Worm (Caenorhabditis elegans) whole organism, mixed stage, embryonic: Measurements from ENCODE around the gene F36H1.11.
A peak's percentile ranks its signal among the peaks of the same experiment; 100 is the strongest.

ENCODE experiments used
- M03D4.4 ChIP-seq: sonication (generic microtip); optimal IDR thresholded peaks from 2 replicates; lab custom pipeline; 2017; ENCODE audit warnings: mild to moderate bottlenecking, missing genetic modification characterization, missing compliant biosample characterization
- bed-3 ChIP-seq: fragments of 200-800 bp; sonication (Bioruptor generic); optimal IDR thresholded peaks from 3 replicates; lab custom pipeline; 2018; ENCODE audit warnings: mild to moderate bottlenecking, missing genetic modification characterization, moderate library complexity, missing compliant biosample characterization
- blmp-1 ChIP-seq: fragments of 150-350 bp; optimal IDR thresholded peaks from 2 replicates; lab custom pipeline; 2014; ENCODE audit warnings: missing biosample characterization, missing genetic modification characterization
- ceh-39 ChIP-seq: fragments of 150-350 bp; optimal IDR thresholded peaks from 2 replicates; lab custom pipeline; 2014; ENCODE audit warnings: missing biosample characterization, missing genetic modification characterization
- ceh-43 ChIP-seq: fragments of 200-800 bp; sonication (Bioruptor generic); optimal IDR thresholded peaks from 2 replicates; lab custom pipeline; 2018; ENCODE audit warnings: mild to moderate bottlenecking, missing genetic modification characterization, moderate library complexity, missing compliant biosample characterization
- ceh-83 ChIP-seq: fragments of 200-800 bp; sonication (Bioruptor generic); optimal IDR thresholded peaks from 2 replicates; lab custom pipeline; 2018; ENCODE audit warnings: mild to moderate bottlenecking, missing genetic modification characterization, missing compliant biosample characterization
- ces-1 ChIP-seq: fragments of 150-350 bp; optimal IDR thresholded peaks from 2 replicates; lab custom pipeline; 2014; ENCODE audit warnings: missing biosample characterization, missing genetic modification reagents, missing genetic modification characterization
- cnd-1 ChIP-seq: fragments of 200-800 bp; sonication (Bioruptor generic); optimal IDR thresholded peaks from 2 replicates; lab custom pipeline; 2018; ENCODE audit warnings: mild to moderate bottlenecking, missing genetic modification characterization, missing compliant biosample characterization
- drap-1 ChIP-seq: fragments of 200-800 bp; sonication (Bioruptor generic); optimal IDR thresholded peaks from 3 replicates; lab custom pipeline; 2018; ENCODE audit warnings: mild to moderate bottlenecking, missing genetic modification characterization, missing compliant biosample characterization
- elt-1 ChIP-seq: sonication (generic microtip); optimal IDR thresholded peaks from 2 replicates; lab custom pipeline; 2017; ENCODE audit warnings: missing genetic modification characterization, mild to moderate bottlenecking, missing compliant biosample characterization, antibody characterized with exemption, moderate library complexity, borderline replicate concordance; ENCODE audit not compliant: insufficient read depth
- elt-3 ChIP-seq: fragments of 150-350 bp; optimal IDR thresholded peaks from 2 replicates; lab custom pipeline; 2014; ENCODE audit warnings: missing biosample characterization, missing genetic modification characterization
- flh-1 ChIP-seq: fragments of 200-800 bp; sonication (Bioruptor generic); optimal IDR thresholded peaks from 2 replicates; lab custom pipeline; 2018; ENCODE audit warnings: mild to moderate bottlenecking, missing genetic modification characterization, moderate library complexity, missing compliant biosample characterization
- ham-2 ChIP-seq: fragments of 200-800 bp; sonication (Bioruptor generic); optimal IDR thresholded peaks from 2 replicates; lab custom pipeline; 2018; ENCODE audit warnings: mild to moderate bottlenecking, missing genetic modification characterization, missing compliant biosample characterization
- hlh-1 ChIP-seq: fragments of 150-350 bp; optimal IDR thresholded peaks from 2 replicates; lab custom pipeline; 2014; ENCODE audit warnings: missing biosample characterization, missing genetic modification reagents, missing genetic modification characterization
- lin-13 ChIP-seq: fragments of 150-350 bp; optimal IDR thresholded peaks from 2 replicates; lab custom pipeline; 2014; ENCODE audit warnings: missing biosample characterization, missing genetic modification characterization
- lsy-2 ChIP-seq: fragments of 150-350 bp; optimal IDR thresholded peaks from 2 replicates; lab custom pipeline; 2014; ENCODE audit warnings: missing biosample characterization, missing genetic modification characterization
- mab-5 ChIP-seq: fragments of 150-350 bp; optimal IDR thresholded peaks from 2 replicates; lab custom pipeline; 2014; ENCODE audit warnings: missing biosample characterization, missing genetic modification characterization
- mep-1 ChIP-seq: fragments of 150-350 bp; optimal IDR thresholded peaks from 2 replicates; lab custom pipeline; 2017; ENCODE audit warnings: missing biosample characterization, missing genetic modification reagents, missing genetic modification characterization, inconsistent platforms
- mls-2 ChIP-seq: sonication (generic microtip); optimal IDR thresholded peaks from 2 replicates; lab custom pipeline; 2016; ENCODE audit warnings: mild to moderate bottlenecking, missing genetic modification characterization, moderate library complexity, missing compliant biosample characterization
- nhr-12 ChIP-seq: fragments of 150-350 bp; optimal IDR thresholded peaks from 2 replicates; lab custom pipeline; 2014; ENCODE audit warnings: missing biosample characterization, missing genetic modification characterization
- nhr-2 ChIP-seq: fragments of 150-350 bp; optimal IDR thresholded peaks from 2 replicates; lab custom pipeline; 2014; ENCODE audit warnings: missing biosample characterization, missing genetic modification characterization
- nhr-237 ChIP-seq: fragments of 150-350 bp; optimal IDR thresholded peaks from 2 replicates; lab custom pipeline; 2014; ENCODE audit warnings: missing biosample characterization, missing genetic modification characterization
- nhr-28 ChIP-seq: fragments of 150-350 bp; optimal IDR thresholded peaks from 2 replicates; lab custom pipeline; 2014; ENCODE audit warnings: missing biosample characterization, missing genetic modification characterization
- pha-4 ChIP-seq: fragments of 150-350 bp; optimal IDR thresholded peaks from 2 replicates; lab custom pipeline; 2018; ENCODE audit warnings: missing biosample characterization, missing genetic modification reagents, missing genetic modification characterization
- sem-2 ChIP-seq: fragments of 200-800 bp; sonication (Bioruptor generic); optimal IDR thresholded peaks from 2 replicates; lab custom pipeline; 2018; ENCODE audit warnings: mild to moderate bottlenecking, missing genetic modification characterization, missing compliant biosample characterization
- snpc-4 ChIP-seq: fragments of 150-350 bp; optimal IDR thresholded peaks from 2 replicates; lab custom pipeline; 2014; ENCODE audit warnings: missing biosample characterization, missing genetic modification characterization
- sptf-1 ChIP-seq: sonication (generic microtip); optimal IDR thresholded peaks from 2 replicates; lab custom pipeline; 2017; ENCODE audit warnings: mild to moderate bottlenecking, missing genetic modification characterization, moderate library complexity, missing compliant biosample characterization
- unc-120 ChIP-seq: sonication (generic microtip); optimal IDR thresholded peaks from 2 replicates; lab custom pipeline; 2017; ENCODE audit warnings: missing genetic modification characterization, missing compliant biosample characterization; ENCODE audit not compliant: poor library complexity, severe bottlenecking
- unc-39 ChIP-seq: fragments of 150-350 bp; optimal IDR thresholded peaks from 2 replicates; lab custom pipeline; 2014; ENCODE audit warnings: missing biosample characterization, missing genetic modification characterization
- unc-62 ChIP-seq: fragments of 150-350 bp; optimal IDR thresholded peaks from 2 replicates; lab custom pipeline; 2014; ENCODE audit warnings: missing biosample characterization, missing genetic modification reagents, missing genetic modification characterization
- zip-8 ChIP-seq: fragments of 150-350 bp; optimal IDR thresholded peaks from 2 replicates; lab custom pipeline; 2014; ENCODE audit warnings: missing biosample characterization, missing genetic modification characterization

F36H1.11 gene

ce11 chrIV:11032288-11032687 lies 16.7 kb upstream of the F36H1.11 start, which contains the start of gene hrg-6:
Gene hrg-6 (plus strand): TSS chrIV:11032588.
- TF ChIP-seq sptf-1 (tag; lab: Kevin White, UChicago) (no peak), cnd-1 (tag; lab: Kevin White, UChicago) (no peak), ceh-43 (GFP tag; lab: Kevin White, UChicago) (no peak), elt-1 (tag; lab: Kevin White, UChicago) (no peak), hlh-1 (tag; lab: Kevin White, UChicago) (no peak), unc-62 (GFP tag; lab: Kevin White, UChicago) (no peak), pha-4 (no peak), ceh-39 (tag; lab: Kevin White, UChicago) (no peak), zip-8 (tag; lab: Kevin White, UChicago) (no peak), mep-1 (tag; lab: Kevin White, UChicago) (no peak), M03D4.4 (no peak), bed-3 (GFP tag; lab: Kevin White, UChicago) (no peak), nhr-237 (tag; lab: Kevin White, UChicago) (no peak), ham-2 (GFP tag; lab: Kevin White, UChicago) (no peak)

DNA sequence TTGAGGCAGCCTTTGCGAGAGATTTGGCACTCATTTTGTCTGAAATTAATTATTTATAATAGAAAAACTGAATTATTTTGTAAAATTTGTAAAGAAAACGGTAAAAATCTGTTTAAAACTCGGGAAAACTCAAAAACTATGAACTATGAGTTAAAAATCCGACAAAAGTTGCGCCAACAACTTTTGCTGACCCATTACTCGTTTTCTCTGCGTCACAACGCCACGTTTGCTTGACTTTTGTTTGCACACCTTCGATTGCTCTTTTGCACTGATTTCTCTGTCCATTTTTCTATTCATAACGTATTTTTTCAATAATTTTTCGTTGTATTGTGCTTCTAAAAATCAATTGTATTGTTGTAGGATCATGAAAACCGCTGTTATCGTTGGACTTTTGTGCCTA lies 12.7 kb upstream of the F36H1.11 start, which contains the start of gene fkb-1:
TSS of gene fkb-1 (plus strand) at position 361 of the 400 bp plus-strand sequence.
- no peak for TF ChIP-seq cnd-1 (tag; lab: Kevin White, UChicago)
- TF ChIP-seq lin-13 (tag; lab: Kevin White, UChicago), result peak; percentile 80
- no peak for TF ChIP-seq snpc-4 (tag; lab: Kevin White, UChicago)
- no peak for TF ChIP-seq unc-39
- no peak for TF ChIP-seq nhr-28 (tag; lab: Kevin White, UChicago)
- TF ChIP-seq ham-2 (GFP tag; lab: Kevin White, UChicago), result no peak
- TF ChIP-seq blmp-1 (tag; lab: Kevin White, UChicago), result no peak
- no peak for TF ChIP-seq lsy-2 (tag; lab: Kevin White, UChicago)
- peak; percentile 5 for TF ChIP-seq mep-1 (tag; lab: Kevin White, UChicago)
- no peak for TF ChIP-seq ces-1
- no peak for TF ChIP-seq nhr-12 (tag; lab: Kevin White, UChicago)
- no peak for TF ChIP-seq M03D4.4
- no peak for TF ChIP-seq pha-4
- TF ChIP-seq sptf-1 (tag; lab: Kevin White, UChicago), result no peak
- TF ChIP-seq ceh-83 (GFP tag; lab: Kevin White, UChicago), result no peak
- TF ChIP-seq flh-1 (GFP tag; lab: Kevin White, UChicago), result no peak
- TF ChIP-seq hlh-1 (tag; lab: Kevin White, UChicago), result peak; percentile 3
- TF ChIP-seq nhr-237 (tag; lab: Kevin White, UChicago), result no peak
- TF ChIP-seq nhr-2 (tag; lab: Kevin White, UChicago), result no peak

- no peak for TF ChIP-seq sem-2 (GFP tag; lab: Kevin White, UChicago)
- peak; percentile 40 for TF ChIP-seq ces-1
Observed at ce11 chrIV:11037118-11037719, 11.8 kb upstream of the F36H1.11 start.

ce11 chrIV:11038218-11038617 lies 10.8 kb upstream of the F36H1.11 start:
- TF ChIP-seq hlh-1 (tag; lab: Kevin White, UChicago) (no peak), pha-4 (no peak), cnd-1 (tag; lab: Kevin White, UChicago) (no peak), unc-39 (no peak), sptf-1 (tag; lab: Kevin White, UChicago) (no peak), unc-62 (GFP tag; lab: Kevin White, UChicago) (no peak), elt-1 (tag; lab: Kevin White, UChicago) (no peak), drap-1 (GFP tag; lab: Kevin White, UChicago) (no peak), unc-120 (no peak), ham-2 (GFP tag; lab: Kevin White, UChicago) (no peak), nhr-2 (tag; lab: Kevin White, UChicago) (no peak), lsy-2 (tag; lab: Kevin White, UChicago) (no peak), bed-3 (GFP tag; lab: Kevin White, UChicago) (no peak), elt-3 (no peak), sem-2 (GFP tag; lab: Kevin White, UChicago) (no peak), mab-5 (no peak), ceh-83 (GFP tag; lab: Kevin White, UChicago) (no peak), ceh-39 (tag; lab: Kevin White, UChicago) (no peak)

ce11 chrIV:11038618-11038664 lies 10.5 kb upstream of the F36H1.11 start, which contains the start of gene kdin-1:
Gene kdin-1 (plus strand): TSS chrIV:11038655.
- TF ChIP-seq ceh-83 (GFP tag; lab: Kevin White, UChicago), result no peak
- TF ChIP-seq mls-2 (tag; lab: Kevin White, UChicago), result no peak
- no peak for TF ChIP-seq ceh-43 (GFP tag; lab: Kevin White, UChicago)
- TF ChIP-seq nhr-237 (tag; lab: Kevin White, UChicago), result no peak
- TF ChIP-seq unc-39, result no peak
- no peak for TF ChIP-seq lin-13 (tag; lab: Kevin White, UChicago)
- TF ChIP-seq unc-62 (GFP tag; lab: Kevin White, UChicago), result no peak
- no peak for TF ChIP-seq nhr-2 (tag; lab: Kevin White, UChicago)
- no peak for TF ChIP-seq snpc-4 (tag; lab: Kevin White, UChicago)
